Fruit fly (Drosophila melanogaster): Measurements from ENCODE around the gene Eig71Ej.

Eig71Ej gene

dm6 chr3L:15675111-15675510 is 14.3 kb upstream of the Eig71Ej start (continued):
- TF ChIP-seq CG10669 (GFP tag; optimal IDR thresholded peaks at IDR 0.05) (peak; percentile 4), Eip78C (GFP tag) (peak; percentile 62)

dm6 chr3L:15672800-15673199 is 12.0 kb upstream of the Eig71Ej start:
- TF ChIP-seq Eip78C (GFP tag) (peak; percentile 43), Lpt (GFP tag; optimal IDR thresholded peaks at IDR 0.05) (no peak), esn (GFP tag; optimal IDR thresholded peaks at IDR 0.05) (peak; percentile 4), CG6163 (GFP tag; IDR thresholded peaks at IDR 0.05) (no peak), pdm3 (GFP tag; optimal IDR thresholded peaks at IDR 0.05) (no peak), net (GFP tag; optimal IDR thresholded peaks at IDR 0.05) (no peak), fkh (GFP tag; optimal IDR thresholded peaks at IDR 0.05) (no peak), acj6 (GFP tag; optimal IDR thresholded peaks at IDR 0.05) (peak; percentile 6)

dm6 chr3L:15670455-15670854 is 9.6 kb upstream of the Eig71Ej start:
- no peak for TF ChIP-seq Hr39 (GFP tag; optimal IDR thresholded peaks at IDR 0.05)
- TF ChIP-seq dac (GFP tag; optimal IDR thresholded peaks at IDR 0.05) = no peak
- no peak for TF ChIP-seq CG32006 (GFP tag; optimal IDR thresholded peaks at IDR 0.05)
- peak; percentile 78 for TF ChIP-seq svp (GFP tag)
- no peak for TF ChIP-seq CG1621 (tag; optimal IDR thresholded peaks at IDR 0.05)
- TF ChIP-seq net (GFP tag; optimal IDR thresholded peaks at IDR 0.05) = no peak
- TF ChIP-seq CG10631 (GFP tag; optimal IDR thresholded peaks at IDR 0.05) = peak; percentile 21
- TF ChIP-seq Eip78C (GFP tag) = peak; percentile 48
- TF ChIP-seq esn (GFP tag; optimal IDR thresholded peaks at IDR 0.05) = peak; percentile 38
- peak; percentile 24 for TF ChIP-seq Smox (GFP tag; optimal IDR thresholded peaks at IDR 0.05)
- TF ChIP-seq CG8632 (GFP tag; optimal IDR thresholded peaks at IDR 0.05) = no peak
- no peak for TF ChIP-seq ss (GFP tag; optimal IDR thresholded peaks at IDR 0.05)
- TF ChIP-seq CG6163 (GFP tag; IDR thresholded peaks at IDR 0.05) = no peak
- no peak for TF ChIP-seq CG31627 (GFP tag; optimal IDR thresholded peaks at IDR 0.05)
- no peak for TF ChIP-seq spab (GFP tag; optimal IDR thresholded peaks at IDR 0.05)
- no peak for TF ChIP-seq Hr38 (GFP tag; optimal IDR thresholded peaks at IDR 0.05)
- TF ChIP-seq CG10669 (GFP tag; optimal IDR thresholded peaks at IDR 0.05) = no peak
- TF ChIP-seq cyc (GFP tag; optimal IDR thresholded peaks at IDR 0.05) = peak; percentile 9
- TF ChIP-seq fkh (GFP tag; optimal IDR thresholded peaks at IDR 0.05) = no peak
- TF ChIP-seq topi (GFP tag; optimal IDR thresholded peaks at IDR 0.05) = peak; percentile 17
- TF ChIP-seq CG8319 (GFP tag; optimal IDR thresholded peaks at IDR 0.05) = no peak
- no peak for TF ChIP-seq CG11902 (GFP tag; optimal IDR thresholded peaks at IDR 0.05)
- TF ChIP-seq fd59A (GFP tag; optimal IDR thresholded peaks at IDR 0.05) = no peak
- TF ChIP-seq CG11294 (GFP tag; IDR thresholded peaks at IDR 0.05) = no peak
- no peak for TF ChIP-seq CG7368 (GFP tag; optimal IDR thresholded peaks at IDR 0.05)
- no peak for TF ChIP-seq CG16779 (tag; optimal IDR thresholded peaks at IDR 0.05)
- TF ChIP-seq Met (GFP tag; optimal IDR thresholded peaks at IDR 0.05) = peak; percentile 21
- TF ChIP-seq dsx (GFP tag; optimal IDR thresholded peaks at IDR 0.05; ENCODE audit: poor library complexity, severe bottlenecking) = no peak
- TF ChIP-seq lz (GFP tag; optimal IDR thresholded peaks at IDR 0.05) = no peak
- TF ChIP-seq CG6276 (GFP tag; optimal IDR thresholded peaks at IDR 0.05) = no peak
- no peak for TF ChIP-seq Sox102F (GFP tag; optimal IDR thresholded peaks at IDR 0.05)
- no peak for TF ChIP-seq pdm3 (GFP tag; optimal IDR thresholded peaks at IDR 0.05)
- no peak for TF ChIP-seq Eip75B (GFP tag; optimal IDR thresholded peaks at IDR 0.05)
- TF ChIP-seq CG6808 (GFP tag; optimal IDR thresholded peaks at IDR 0.05) = no peak
- peak; percentile 12 for TF ChIP-seq achi (GFP tag; optimal IDR thresholded peaks at IDR 0.05)
- no peak for TF ChIP-seq Ets21C (GFP tag; optimal IDR thresholded peaks at IDR 0.05)
- TF ChIP-seq CG9139 (GFP tag; optimal IDR thresholded peaks at IDR 0.05) = no peak
- TF ChIP-seq Lpt (GFP tag; optimal IDR thresholded peaks at IDR 0.05) = no peak
- peak; percentile 21 for TF ChIP-seq CG3919 (GFP tag; optimal IDR thresholded peaks at IDR 0.05)
- no peak for TF ChIP-seq CG11762 (GFP tag; optimal IDR thresholded peaks at IDR 0.05; ENCODE audit: insufficient read depth)
- no peak for TF ChIP-seq CG8119 (GFP tag; IDR thresholded peaks at IDR 0.05)
- TF ChIP-seq CG4318 (GFP tag; optimal IDR thresholded peaks at IDR 0.05) = no peak
- TF ChIP-seq CG34406 (GFP tag; optimal IDR thresholded peaks at IDR 0.05) = peak; percentile 47
- TF ChIP-seq CG15336 (GFP tag; IDR thresholded peaks at IDR 0.05) = no peak
- no peak for TF ChIP-seq fd85E (GFP tag; optimal IDR thresholded peaks at IDR 0.05)
- TF ChIP-seq vri (GFP tag; optimal IDR thresholded peaks at IDR 0.05) = peak; percentile 3
- no peak for TF ChIP-seq Sox15 (GFP tag; optimal IDR thresholded peaks at IDR 0.05)
